Fruit fly (Drosophila melanogaster) whole organism, embryonic: ENCODE data around the gene Bdp1.
A peak's percentile ranks its signal among the peaks of the same experiment; 100 is the strongest.

ENCODE experiments used
- Abd-B ChIP-seq: fragments of 200-800 bp; sonication (Bioruptor generic); optimal IDR thresholded peaks from 2 replicates; lab custom pipeline; 2018; ENCODE audit warnings: missing biosample characterization, mild to moderate bottlenecking, missing genetic modification characterization, moderate library complexity
- Adf1 ChIP-seq: fragments of 200-800 bp; sonication (Bioruptor generic); IDR thresholded peaks from 2 replicates; pipeline ENCODE4 v1.3.6; 2022; ENCODE audit warnings: missing biosample characterization, missing genetic modification characterization
- B-H2 ChIP-seq: fragments of 200-800 bp; sonication (Bioruptor generic); optimal IDR thresholded peaks from 2 replicates; lab custom pipeline; 2018; ENCODE audit warnings: missing biosample characterization, mild to moderate bottlenecking, missing genetic modification characterization
- Bteb2 ChIP-seq: fragments of 200-800 bp; sonication (Bioruptor generic); optimal IDR thresholded peaks from 2 replicates; lab custom pipeline; 2016; ENCODE audit warnings: missing biosample characterization, missing genetic modification characterization
- CG12659 ChIP-seq: fragments of 200-800 bp; sonication (Bioruptor generic); optimal IDR thresholded peaks from 3 replicates; lab custom pipeline; 2017; ENCODE audit warnings: mild to moderate bottlenecking, missing biosample characterization, missing genetic modification reagents, missing genetic modification characterization
- CG12744 ChIP-seq: fragments of 200-800 bp; sonication (Bioruptor generic); optimal IDR thresholded peaks from 2 replicates; lab custom pipeline; 2016; ENCODE audit warnings: missing biosample characterization, missing genetic modification characterization
- CG13123 ChIP-seq: fragments of 200-800 bp; sonication (Bioruptor generic); optimal IDR thresholded peaks from 2 replicates; lab custom pipeline; 2016; ENCODE audit warnings: missing biosample characterization, missing genetic modification characterization
- CG14965 ChIP-seq: fragments of 200-800 bp; sonication (Bioruptor generic); optimal IDR thresholded peaks from 2 replicates; lab custom pipeline; 2016; ENCODE audit warnings: missing biosample characterization, missing genetic modification characterization, borderline replicate concordance
- CG17912 ChIP-seq: fragments of 200-800 bp; sonication (Bioruptor generic); optimal IDR thresholded peaks from 2 replicates; lab custom pipeline; 2018; ENCODE audit warnings: missing biosample characterization, mild to moderate bottlenecking, missing genetic modification characterization
- CG18476 ChIP-seq: fragments of 200-800 bp; sonication (Bioruptor generic); optimal IDR thresholded peaks from 2 replicates; lab custom pipeline; 2016; ENCODE audit warnings: missing biosample characterization, mild to moderate bottlenecking, missing genetic modification characterization
- CG30020 ChIP-seq: fragments of 200-800 bp; optimal IDR thresholded peaks from 2 replicates; lab custom pipeline; 2019; ENCODE audit warnings: missing biosample characterization, mild to moderate bottlenecking, missing genetic modification characterization, moderate library complexity
- CG3163 ChIP-seq: fragments of 200-800 bp; sonication (Bioruptor generic); optimal IDR thresholded peaks from 3 replicates; lab custom pipeline; 2016; ENCODE audit warnings: missing biosample characterization, missing genetic modification characterization
- CG4328 ChIP-seq: fragments of 200-800 bp; sonication (Bioruptor generic); optimal IDR thresholded peaks from 3 replicates; lab custom pipeline; 2017; ENCODE audit warnings: missing biosample characterization, missing genetic modification reagents, missing genetic modification characterization
- CG4424 ChIP-seq: fragments of 200-800 bp; sonication (Bioruptor generic); optimal IDR thresholded peaks from 3 replicates; lab custom pipeline; 2016; ENCODE audit warnings: missing biosample characterization, missing genetic modification characterization
- CoRest ChIP-seq: fragments of 200-800 bp; sonication (Bioruptor generic); optimal IDR thresholded peaks from 3 replicates; lab custom pipeline; 2018; ENCODE audit warnings: missing biosample characterization, mild to moderate bottlenecking, missing genetic modification characterization, moderate library complexity
- Dad ChIP-seq: fragments of 200-800 bp; sonication (Bioruptor generic); optimal IDR thresholded peaks from 3 replicates; lab custom pipeline; 2016; ENCODE audit warnings: missing biosample characterization, missing genetic modification characterization
- Dek ChIP-seq: fragments of 200-800 bp; sonication (Bioruptor generic); optimal IDR thresholded peaks from 3 replicates; lab custom pipeline; 2019; ENCODE audit warnings: missing biosample characterization, mild to moderate bottlenecking, missing genetic modification characterization, moderate library complexity
- Dll ChIP-seq: fragments of 200-800 bp; sonication (Bioruptor generic); IDR thresholded peaks from 4 replicates; pipeline ENCODE4 v1.3.6; 2022; ENCODE audit warnings: missing biosample characterization, missing genetic modification characterization; ENCODE audit not compliant: partially characterized antibody
- Fer1 ChIP-seq: fragments of 200-800 bp; sonication (Bioruptor generic); optimal IDR thresholded peaks from 2 replicates; lab custom pipeline; 2017; ENCODE audit warnings: missing biosample characterization, mild to moderate bottlenecking, missing genetic modification characterization
- Fer3 ChIP-seq: fragments of 200-800 bp; sonication (Bioruptor generic); optimal IDR thresholded peaks from 2 replicates; lab custom pipeline; 2018; ENCODE audit warnings: missing biosample characterization, mild to moderate bottlenecking, missing genetic modification characterization, moderate library complexity
- Hr3 ChIP-seq: fragments of 200-800 bp; sonication (Bioruptor generic); optimal IDR thresholded peaks from 3 replicates; lab custom pipeline; 2016; ENCODE audit warnings: missing biosample characterization, missing genetic modification characterization
- Meics ChIP-seq: fragments of 200-800 bp; sonication (Bioruptor generic); optimal IDR thresholded peaks from 2 replicates; lab custom pipeline; 2017; ENCODE audit warnings: missing biosample characterization, mild to moderate bottlenecking, missing genetic modification characterization
- NK7.1 ChIP-seq: fragments of 200-800 bp; sonication (Bioruptor generic); optimal IDR thresholded peaks from 3 replicates; lab custom pipeline; 2016; ENCODE audit warnings: missing biosample characterization, missing genetic modification characterization
- Six4 ChIP-seq: fragments of 200-800 bp; sonication (Bioruptor generic); optimal IDR thresholded peaks from 2 replicates; lab custom pipeline; 2016; ENCODE audit warnings: missing biosample characterization, missing genetic modification characterization
- Sry-δ ChIP-seq: fragments of 200-800 bp; sonication (Bioruptor generic); optimal IDR thresholded peaks from 2 replicates; lab custom pipeline; 2016; ENCODE audit warnings: missing biosample characterization, missing genetic modification characterization
- Vsx1 ChIP-seq: fragments of 200-800 bp; sonication (Bioruptor generic); optimal IDR thresholded peaks from 2 replicates; lab custom pipeline; 2017; ENCODE audit warnings: missing biosample characterization, mild to moderate bottlenecking, missing genetic modification characterization, missing genetic modification reagents
- Xrp1 ChIP-seq: fragments of 200-800 bp; sonication (Bioruptor generic); IDR thresholded peaks from 2 replicates; pipeline ENCODE4 v1.3.6; 2022; ENCODE audit warnings: missing biosample characterization, missing genetic modification characterization
- ato ChIP-seq: fragments of 200-800 bp; sonication (Bioruptor generic); IDR thresholded peaks from 2 replicates; pipeline ENCODE4 v1.3.6; 2022; ENCODE audit warnings: missing biosample characterization, missing genetic modification characterization; ENCODE audit not compliant: partially characterized antibody
- bcd ChIP-seq: fragments of 200-800 bp; sonication (Bioruptor generic); optimal IDR thresholded peaks from 2 replicates; lab custom pipeline; 2017; ENCODE audit warnings: missing biosample characterization, mild to moderate bottlenecking, missing genetic modification characterization
- btn ChIP-seq: fragments of 200-800 bp; sonication (Bioruptor generic); optimal IDR thresholded peaks from 2 replicates; lab custom pipeline; 2016; ENCODE audit warnings: missing biosample characterization, missing genetic modification characterization
- cwo ChIP-seq: fragments of 200-800 bp; sonication (Bioruptor generic); optimal IDR thresholded peaks from 3 replicates; lab custom pipeline; 2017; ENCODE audit warnings: missing biosample characterization, missing genetic modification characterization, mild to moderate bottlenecking, moderate library complexity, missing genetic modification reagents
- dan ChIP-seq: fragments of 200-800 bp; sonication (Bioruptor generic); IDR thresholded peaks from 2 replicates; pipeline ENCODE4 v1.3.6; 2022; ENCODE audit warnings: missing biosample characterization, missing genetic modification characterization
- dpn ChIP-seq, 2 experiments: fragments of 200-800 bp; sonication (Bioruptor generic); optimal IDR thresholded peaks; 3 replicates each; lab custom pipeline; 2016; ENCODE audit warnings: missing biosample characterization in 2 of 2, missing genetic modification characterization in 2 of 2
- dysf ChIP-seq: fragments of 200-800 bp; sonication (Bioruptor generic); IDR thresholded peaks from 3 replicates; pipeline ENCODE4 v1.3.6; 2022; ENCODE audit warnings: missing biosample characterization, missing genetic modification characterization
- en ChIP-seq: fragments of 200-800 bp; sonication (Bioruptor generic); optimal IDR thresholded peaks from 2 replicates; lab custom pipeline; 2016; ENCODE audit warnings: missing biosample characterization, missing genetic modification characterization
- grau ChIP-seq: fragments of 200-800 bp; optimal IDR thresholded peaks from 3 replicates; lab custom pipeline; 2019; ENCODE audit warnings: missing biosample characterization, mild to moderate bottlenecking, missing genetic modification characterization, moderate library complexity
- gt ChIP-seq: fragments of 200-800 bp; sonication (Bioruptor generic); IDR thresholded peaks from 2 replicates; pipeline ENCODE4 v1.3.6; 2022; ENCODE audit warnings: missing biosample characterization, missing genetic modification characterization
- her ChIP-seq: fragments of 200-800 bp; sonication (Bioruptor generic); optimal IDR thresholded peaks from 2 replicates; lab custom pipeline; 2016; ENCODE audit warnings: missing biosample characterization, missing genetic modification characterization
- ken ChIP-seq: fragments of 200-800 bp; sonication (Bioruptor generic); IDR thresholded peaks from 3 replicates; pipeline ENCODE4 v1.3.6; 2022; ENCODE audit warnings: missing biosample characterization, missing genetic modification characterization
- nerfin-1 ChIP-seq: fragments of 200-800 bp; sonication (Bioruptor generic); optimal IDR thresholded peaks from 3 replicates; lab custom pipeline; 2019; ENCODE audit warnings: missing biosample characterization, mild to moderate bottlenecking, missing genetic modification characterization, moderate library complexity
- nmo ChIP-seq: fragments of 200-800 bp; sonication (Bioruptor generic); optimal IDR thresholded peaks from 2 replicates; lab custom pipeline; 2018; ENCODE audit warnings: missing biosample characterization, mild to moderate bottlenecking, missing genetic modification characterization, moderate library complexity
- oc ChIP-seq: fragments of 200-800 bp; sonication (Bioruptor generic); optimal IDR thresholded peaks from 2 replicates; lab custom pipeline; 2018; ENCODE audit warnings: missing biosample characterization, mild to moderate bottlenecking, missing genetic modification characterization, moderate library complexity
- org-1 ChIP-seq: fragments of 200-800 bp; sonication (Bioruptor generic); optimal IDR thresholded peaks from 2 replicates; lab custom pipeline; 2017; ENCODE audit warnings: missing biosample characterization, missing genetic modification characterization
- p53 ChIP-seq: fragments of 200-800 bp; sonication (Bioruptor generic); optimal IDR thresholded peaks from 2 replicates; lab custom pipeline; 2016; ENCODE audit warnings: missing biosample characterization, missing genetic modification characterization
- sd ChIP-seq: fragments of 200-800 bp; sonication (Bioruptor generic); optimal IDR thresholded peaks from 3 replicates; lab custom pipeline; 2018; ENCODE audit warnings: missing biosample characterization, mild to moderate bottlenecking, missing genetic modification characterization, moderate library complexity
- stc ChIP-seq: fragments of 200-800 bp; sonication (Bioruptor generic); IDR thresholded peaks from 2 replicates; pipeline ENCODE4 v1.3.6; 2022; ENCODE audit warnings: missing biosample characterization, missing genetic modification characterization
- tio ChIP-seq: fragments of 200-800 bp; sonication (Bioruptor generic); optimal IDR thresholded peaks from 2 replicates; lab custom pipeline; 2017; ENCODE audit warnings: missing biosample characterization, missing genetic modification characterization, inconsistent platforms
- vnd ChIP-seq: fragments of 200-800 bp; sonication (Bioruptor generic); IDR thresholded peaks from 3 replicates; pipeline ENCODE4 v1.3.6; 2022; ENCODE audit warnings: missing biosample characterization, missing genetic modification characterization; ENCODE audit not compliant: partially characterized antibody
- vvl ChIP-seq: fragments of 200-800 bp; sonication (Bioruptor generic); IDR thresholded peaks from 2 replicates; pipeline ENCODE4 v1.3.6; 2022; ENCODE audit warnings: missing biosample characterization, missing genetic modification characterization
- wor ChIP-seq: fragments of 200-800 bp; sonication (Bioruptor generic); IDR thresholded peaks from 2 replicates; pipeline ENCODE4 v1.3.6; 2022; ENCODE audit warnings: missing biosample characterization, missing genetic modification characterization

The Bdp1 gene

dm6 chr2L:13378488-13378964 lies 4.8 kb upstream of the Bdp1 start, which contains the start of the genes CG9302 and beta'COP (continued):
- TF ChIP-seq ken (GFP tag; lab: Robert Waterston, UW) (peak; percentile 71; the same call in 2 of the 3 replicates), Fer1 (GFP tag; lab: Kevin White, UChicago) (peak; percentile 60), gt (no peak), Fer3 (tag; lab: Kevin White, UChicago) (peak; percentile 64), her (no peak), grau (tag; lab: Kevin White, UChicago) (peak; percentile 81), stc (GFP tag; lab: Robert Waterston, UW) (no peak), btn (GFP tag; lab: Kevin White, UChicago) (no peak), sd (tag; lab: Kevin White, UChicago) (no peak), Dll (GFP tag; lab: Robert Waterston, UW) (peak; percentile 76), tio (GFP tag; lab: Kevin White, UChicago) (no peak), CG30020 (tag; lab: Kevin White, UChicago) (peak; percentile 69), NK7.1 (GFP tag; lab: Kevin White, UChicago) (no peak), dan (GFP tag; lab: Robert Waterston, UW) (no peak), CG18476 (peak; percentile 32), CG13123 (GFP tag; lab: Kevin White, UChicago) (peak; percentile 33), bcd (GFP tag; lab: Kevin White, UChicago) (peak; percentile 80), ato (GFP tag; lab: Robert Waterston, UW) (no peak), Xrp1 (GFP tag; lab: Robert Waterston, UW) (peak; percentile 52), Hr3 (GFP tag; lab: Kevin White, UChicago) (peak; percentile 81), vnd (GFP tag; lab: Robert Waterston, UW) (peak; percentile 72; the same call in 2 of the 3 replicates), cwo (GFP tag; lab: Kevin White, UChicago) (no peak), CG4328 (GFP tag; lab: Kevin White, UChicago) (peak; percentile 66), CG4424 (GFP tag; lab: Kevin White, UChicago) (peak; percentile 68), Dek (tag; lab: Kevin White, UChicago) (no peak), CG17912 (GFP tag; lab: Kevin White, UChicago) (peak; percentile 48), Abd-B (GFP tag; lab: Kevin White, UChicago) (peak; percentile 91), p53 (peak; percentile 1), CG12659 (GFP tag; lab: Kevin White, UChicago) (peak; percentile 89), Bteb2 (GFP tag; lab: Kevin White, UChicago) (no peak), CoRest (tag; lab: Kevin White, UChicago) (peak; percentile 88), Dad (peak; percentile 14), CG12744 (GFP tag; lab: Kevin White, UChicago) (peak; percentile 21), wor (no peak; the same call in 1 of the 2 replicates), Six4 (GFP tag; lab: Kevin White, UChicago) (peak; percentile 23), Adf1 (peak; percentile 48; the same call in 1 of the 2 replicates), nmo (GFP tag; lab: Kevin White, UChicago) (peak; percentile 91), Vsx1 (GFP tag; lab: Kevin White, UChicago) (no peak), org-1 (GFP tag; lab: Kevin White, UChicago) (no peak), vvl (GFP tag; lab: Robert Waterston, UW) (no peak), en (GFP tag; lab: Kevin White, UChicago) (no peak), Sry-δ (GFP tag; lab: Kevin White, UChicago) (peak; percentile 85), dpn (GFP tag; optimal IDR thresholded peaks at IDR 0.05; lab: Kevin White, UChicago) (peak; percentile 31 to 63), dysf (GFP tag; lab: Robert Waterston, UW) (peak; percentile 68; the same call in 2 of the 3 replicates), Meics (peak; percentile 71), oc (tag; lab: Kevin White, UChicago) (no peak), B-H2 (GFP tag; lab: Kevin White, UChicago) (peak; percentile 77), CG14965 (GFP tag; lab: Kevin White, UChicago) (no peak), CG3163 (GFP tag; lab: Kevin White, UChicago) (no peak), nerfin-1 (tag; lab: Kevin White, UChicago) (peak; percentile 49)
